Worm (Caenorhabditis elegans) whole organism, L4 larva: ENCODE results near the gene hsp-1.

Experiments used
- D1046.2 ChIP-seq: fragments of 200-800 bp; sonication (Bioruptor generic); IDR thresholded peaks from 2 replicates; pipeline ENCODE4 v1.3.6; 2022; ENCODE audit warnings: missing genetic modification characterization, missing compliant biosample characterization
- F10B5.3 ChIP-seq: sonication (generic microtip); optimal IDR thresholded peaks from 2 replicates; lab custom pipeline; 2016; ENCODE audit warnings: mild to moderate bottlenecking, missing genetic modification characterization, missing compliant biosample characterization
- Y105C5A.15 ChIP-seq: fragments of 200-800 bp; sonication (Bioruptor generic); IDR thresholded peaks from 2 replicates; pipeline ENCODE4 v1.3.6; 2022; ENCODE audit warnings: missing genetic modification characterization, missing compliant biosample characterization
- ZK337.2 ChIP-seq: fragments of 200-800 bp; sonication (Bioruptor generic); IDR thresholded peaks from 2 replicates; pipeline ENCODE4 v1.3.6; 2022; ENCODE audit warnings: missing genetic modification reagents, missing genetic modification characterization, missing compliant biosample characterization
- ZK546.5 ChIP-seq, 2 experiments: sonication (generic microtip); optimal IDR thresholded peaks; 2 replicates each; lab custom pipeline; 2017; ENCODE audit warnings: missing biosample characterization in 2 of 2, missing genetic modification characterization in 2 of 2
- aha-1 ChIP-seq: fragments of 150-350 bp; peaks from one replicate; lab custom pipeline; 2014; ENCODE audit warnings: missing biosample characterization, missing genetic modification characterization
- aly-2 ChIP-seq: sonication (generic microtip); optimal IDR thresholded peaks from 2 replicates; lab custom pipeline; 2018; ENCODE audit warnings: missing biosample characterization, missing genetic modification characterization
- ceh-28 ChIP-seq: fragments of 150-350 bp; optimal IDR thresholded peaks from 2 replicates; lab custom pipeline; 2014; ENCODE audit warnings: missing biosample characterization, missing genetic modification reagents, missing genetic modification characterization
- ceh-32 ChIP-seq: sonication (generic microtip); optimal IDR thresholded peaks from 2 replicates; lab custom pipeline; 2016; ENCODE audit warnings: mild to moderate bottlenecking, missing genetic modification characterization, missing compliant biosample characterization; ENCODE audit not compliant: poor library complexity
- ces-1 ChIP-seq: fragments of 150-350 bp; sonication (generic microtip); optimal IDR thresholded peaks from 4 replicates; lab custom pipeline; 2014; ENCODE audit warnings: missing biosample characterization, missing genetic modification reagents, missing genetic modification characterization
- cey-2 ChIP-seq: sonication (generic microtip); optimal IDR thresholded peaks from 3 replicates; lab custom pipeline; 2017; ENCODE audit warnings: missing genetic modification characterization, mild to moderate bottlenecking, missing compliant biosample characterization, antibody characterized with exemption, borderline replicate concordance; ENCODE audit not compliant: insufficient read depth
- ctbp-1 ChIP-seq: fragments of 200-800 bp; sonication (Bioruptor generic); IDR thresholded peaks from 2 replicates; pipeline ENCODE4 v1.3.6; 2022; ENCODE audit warnings: missing genetic modification reagents, missing genetic modification characterization, missing compliant biosample characterization
- daf-16 ChIP-seq, 3 experiments: sonication (generic microtip); optimal IDR thresholded peaks; 2 replicates each; lab custom pipeline; 2016 to 2017; ENCODE audit warnings: missing genetic modification characterization in 3 of 3, missing genetic modification reagents in 3 of 3, mild to moderate bottlenecking in 2 of 3, missing compliant biosample characterization in 2 of 3, missing biosample characterization in 1 of 3, moderate library complexity in 1 of 3
- daf-19 ChIP-seq: fragments of 200-800 bp; sonication (Bioruptor generic); conservative IDR thresholded peaks from 2 replicates; pipeline ENCODE4 v1.3.6; 2022; ENCODE audit warnings: missing genetic modification characterization, missing compliant biosample characterization
- dmd-8 ChIP-seq: fragments of 200-800 bp; sonication (Bioruptor generic); IDR thresholded peaks from 2 replicates; pipeline ENCODE4 v1.3.6; 2022; ENCODE audit warnings: missing genetic modification characterization, missing compliant biosample characterization
- dmd-9 ChIP-seq: fragments of 200-800 bp; sonication (Bioruptor generic); IDR thresholded peaks from 2 replicates; pipeline ENCODE4 v1.3.6; 2022; ENCODE audit warnings: missing genetic modification reagents, missing genetic modification characterization, missing compliant biosample characterization
- dve-1 ChIP-seq: sonication (generic microtip); optimal IDR thresholded peaks from 2 replicates; lab custom pipeline; 2017; ENCODE audit warnings: antibody characterized with exemption, mild to moderate bottlenecking, missing genetic modification characterization, missing compliant biosample characterization; ENCODE audit not compliant: insufficient read depth
- egl-27 ChIP-seq: sonication (generic microtip); optimal IDR thresholded peaks from 3 replicates; lab custom pipeline; 2017; ENCODE audit warnings: missing biosample characterization, missing genetic modification reagents, missing genetic modification characterization
- egl-43 ChIP-seq: fragments of 200-800 bp; sonication (Bioruptor generic); IDR thresholded peaks from 2 replicates; pipeline ENCODE4 v1.3.6; 2022; ENCODE audit warnings: missing genetic modification reagents, missing genetic modification characterization, missing compliant biosample characterization
- gei-8 ChIP-seq: fragments of 200-800 bp; sonication (Bioruptor generic); optimal IDR thresholded peaks from 2 replicates; lab custom pipeline; 2018; ENCODE audit warnings: mild to moderate bottlenecking, missing genetic modification characterization, missing compliant biosample characterization
- hlh-30 ChIP-seq: sonication (generic microtip); optimal IDR thresholded peaks from 2 replicates; lab custom pipeline; 2017; ENCODE audit warnings: antibody characterized with exemption, mild to moderate bottlenecking, missing genetic modification characterization, missing compliant biosample characterization; ENCODE audit not compliant: insufficient read depth
- hmg-1.1 ChIP-seq: fragments of 200-800 bp; sonication (Bioruptor generic); IDR thresholded peaks from 2 replicates; pipeline ENCODE4 v1.3.6; 2022; ENCODE audit warnings: missing genetic modification reagents, missing genetic modification characterization, missing compliant biosample characterization
- jun-1 ChIP-seq: fragments of 150-350 bp; optimal IDR thresholded peaks from 2 replicates; lab custom pipeline; 2014; ENCODE audit warnings: missing biosample characterization, missing genetic modification reagents, missing genetic modification characterization
- lin-1 ChIP-seq: fragments of 200-800 bp; sonication (Bioruptor generic); IDR thresholded peaks from 2 replicates; pipeline ENCODE4 v1.3.6; 2022; ENCODE audit warnings: missing genetic modification reagents, missing genetic modification characterization, missing compliant biosample characterization
- lin-15B ChIP-seq: fragments of 150-350 bp; sonication (generic microtip); optimal IDR thresholded peaks from 3 replicates; lab custom pipeline; 2014; ENCODE audit warnings: missing biosample characterization, missing genetic modification characterization
- lin-38 ChIP-seq: fragments of 200-800 bp; sonication (Bioruptor generic); IDR thresholded peaks from 2 replicates; pipeline ENCODE4 v1.3.6; 2022; ENCODE audit warnings: missing genetic modification reagents, missing genetic modification characterization, missing compliant biosample characterization
- lsy-2 ChIP-seq, 2 experiments: fragments of 150-350 bp in 1 of 2; sonication (generic microtip) in 1 of 2; optimal IDR thresholded peaks; 2 replicates each; lab custom pipeline; 2014 to 2017; ENCODE audit warnings: missing biosample characterization in 2 of 2, missing genetic modification characterization in 2 of 2
- madf-5 ChIP-seq, 2 experiments: fragments of 200-800 bp; sonication (Bioruptor generic); IDR thresholded peaks; 2 replicates each; pipeline ENCODE4 v1.3.6; 2022; ENCODE audit warnings: missing compliant biosample characterization in 2 of 2, missing genetic modification characterization in 2 of 2
- mdt-29 ChIP-seq: fragments of 200-800 bp; sonication (Bioruptor generic); IDR thresholded peaks from 2 replicates; pipeline ENCODE4 v1.3.6; 2022; ENCODE audit warnings: missing genetic modification reagents, missing genetic modification characterization, missing compliant biosample characterization
- mes-2 ChIP-seq: sonication (generic microtip); optimal IDR thresholded peaks from 2 replicates; lab custom pipeline; 2016; ENCODE audit warnings: missing genotype, mild to moderate bottlenecking, missing genetic modification characterization, missing compliant biosample characterization; ENCODE audit not compliant: poor library complexity, severe bottlenecking
- mxl-2 ChIP-seq: fragments of 200-800 bp; sonication (Bioruptor generic); conservative IDR thresholded peaks from 2 replicates; pipeline ENCODE4 v1.3.6; 2022; ENCODE audit warnings: missing genetic modification reagents, missing genetic modification characterization, missing compliant biosample characterization
- nhr-11 ChIP-seq: fragments of 150-350 bp; optimal IDR thresholded peaks from 2 replicates; lab custom pipeline; 2014; ENCODE audit warnings: missing biosample characterization, missing genetic modification characterization
- nhr-111 ChIP-seq: fragments of 200-800 bp; sonication (Bioruptor generic); optimal IDR thresholded peaks from 2 replicates; lab custom pipeline; 2018; ENCODE audit warnings: mild to moderate bottlenecking, missing genetic modification characterization, missing compliant biosample characterization
- nhr-25 ChIP-seq: sonication (generic microtip); optimal IDR thresholded peaks from 2 replicates; lab custom pipeline; 2017; ENCODE audit warnings: missing genetic modification characterization, mild to moderate bottlenecking, missing compliant biosample characterization, antibody characterized with exemption, moderate library complexity, borderline replicate concordance; ENCODE audit not compliant: insufficient read depth
- nhr-42 ChIP-seq: fragments of 200-800 bp; sonication (Bioruptor generic); IDR thresholded peaks from 2 replicates; pipeline ENCODE4 v1.3.6; 2022; ENCODE audit warnings: missing genetic modification characterization, missing compliant biosample characterization
- pha-4 ChIP-seq, 2 experiments: fragments of 150-350 bp in 1 of 2; fragments of 200-800 bp in 1 of 2; sonication (Bioruptor generic) in 1 of 2; IDR thresholded peaks in 1 of 2; optimal IDR thresholded peaks in 1 of 2; 2 replicates each; pipeline versions ENCODE4 v1.3.6 to Lab custom; 2014 to 2022; ENCODE audit warnings: missing genetic modification characterization in 2 of 2, missing genetic modification reagents in 2 of 2, missing biosample characterization in 1 of 2, missing compliant biosample characterization in 1 of 2
- pqm-1 ChIP-seq: sonication (generic microtip); optimal IDR thresholded peaks from 2 replicates; lab custom pipeline; 2017; ENCODE audit warnings: missing biosample characterization, missing genetic modification characterization
- set-16 ChIP-seq: fragments of 200-800 bp; sonication (Bioruptor generic); IDR thresholded peaks from 2 replicates; pipeline ENCODE4 v1.3.6; 2022; ENCODE audit warnings: missing genetic modification reagents, missing genetic modification characterization, missing compliant biosample characterization
- tra-1 ChIP-seq: fragments of 200-800 bp; sonication (Bioruptor generic); IDR thresholded peaks from 2 replicates; pipeline ENCODE4 v1.3.6; 2022; ENCODE audit warnings: missing genetic modification reagents, missing genetic modification characterization, missing compliant biosample characterization
- unc-39 ChIP-seq: sonication (generic microtip); optimal IDR thresholded peaks from 2 replicates; lab custom pipeline; 2017; ENCODE audit warnings: missing biosample characterization, missing genetic modification characterization
- unc-62 ChIP-seq, 3 experiments: fragments of 150-350 bp in 1 of 3; sonication (generic microtip); optimal IDR thresholded peaks in 2 of 3; peaks in 1 of 3; 1 replicate in 1 of 3; 2 replicates in 2 of 3; lab custom pipeline; 2014 to 2017; ENCODE audit warnings: missing biosample characterization in 3 of 3, missing genetic modification characterization in 3 of 3, missing genetic modification reagents in 3 of 3, missing genotype in 1 of 3
- vab-7 ChIP-seq: fragments of 200-800 bp; sonication (Bioruptor generic); IDR thresholded peaks from 2 replicates; pipeline ENCODE4 v1.3.6; 2022; ENCODE audit warnings: missing genetic modification reagents, missing genetic modification characterization, missing compliant biosample characterization
- zfp-2 ChIP-seq: sonication (generic microtip); optimal IDR thresholded peaks from 2 replicates; lab custom pipeline; 2016; ENCODE audit warnings: mild to moderate bottlenecking, missing genetic modification characterization, missing compliant biosample characterization
- zip-11 ChIP-seq: fragments of 200-800 bp; sonication (Bioruptor generic); IDR thresholded peaks from 2 replicates; pipeline ENCODE4 v1.3.6; 2022; ENCODE audit warnings: missing genetic modification characterization, missing compliant biosample characterization

Gene hsp-1

DNA sequence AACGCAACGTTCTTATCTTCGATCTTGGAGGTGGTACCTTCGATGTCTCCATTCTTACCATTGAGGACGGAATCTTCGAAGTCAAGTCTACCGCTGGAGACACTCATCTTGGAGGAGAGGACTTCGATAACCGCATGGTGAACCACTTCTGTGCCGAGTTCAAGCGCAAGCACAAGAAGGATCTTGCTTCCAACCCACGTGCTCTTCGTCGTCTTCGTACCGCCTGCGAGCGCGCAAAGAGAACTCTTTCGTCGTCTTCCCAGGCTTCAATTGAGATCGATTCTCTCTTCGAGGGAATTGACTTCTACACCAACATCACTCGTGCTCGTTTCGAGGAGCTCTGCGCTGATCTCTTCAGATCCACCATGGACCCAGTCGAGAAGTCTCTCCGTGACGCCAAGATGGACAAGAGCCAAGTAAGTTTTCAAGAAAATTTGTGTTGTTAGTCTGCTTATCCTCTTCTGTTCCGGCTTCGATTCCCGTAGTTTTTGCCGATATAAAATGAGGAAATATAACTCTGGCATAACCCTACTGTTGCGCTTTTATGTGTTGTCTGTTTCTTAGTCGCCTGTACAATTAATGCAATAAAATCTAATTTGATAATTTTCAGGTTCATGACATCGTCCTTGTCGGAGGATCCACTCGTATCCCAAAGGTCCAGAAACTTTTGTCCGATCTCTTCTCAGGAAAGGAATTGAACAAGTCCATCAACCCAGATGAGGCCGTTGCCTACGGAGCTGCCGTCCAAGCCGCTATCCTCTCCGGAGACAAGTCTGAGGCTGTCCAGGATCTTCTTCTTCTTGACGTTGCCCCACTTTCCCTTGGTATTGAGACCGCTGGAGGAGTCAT, 1.1 kb downstream of the hsp-1 start (continued):
- no peak for TF ChIP-seq F10B5.3
- no peak; the same call in 1 of the 2 replicates for TF ChIP-seq zip-11 (GFP tag; lab: Robert Waterston, UW)
- TF ChIP-seq daf-19 (GFP tag; lab: Robert Waterston, UW), result peak; percentile 49; the same call in 1 of the 2 replicates
- TF ChIP-seq daf-16 (GFP tag; optimal IDR thresholded peaks at IDR 0.05; lab: Kevin White, UChicago), result no peak
- TF ChIP-seq daf-16 (tag; optimal IDR thresholded peaks at IDR 0.05; lab: Kevin White, UChicago), result peak; percentile 12
- no peak for TF ChIP-seq ceh-32
- TF ChIP-seq unc-39 (tag; lab: Kevin White, UChicago), result no peak
- TF ChIP-seq aly-2 (tag; lab: Kevin White, UChicago), result peak; percentile 81
- 0 out of 2 replicates have a peak, but pooled peaks have one; percentile 50 for TF ChIP-seq egl-43 (GFP tag; lab: Robert Waterston, UW)
- TF ChIP-seq tra-1 (GFP tag; lab: Robert Waterston, UW), result 0 out of 2 replicates have a peak, but pooled peaks have one; percentile 4
- TF ChIP-seq dmd-8 (GFP tag; lab: Robert Waterston, UW), result no peak; the same call in 1 of the 2 replicates
- peak; percentile 73 for TF ChIP-seq pha-4 (GFP tag; IDR thresholded peaks at IDR 0.05; lab: Robert Waterston, UW)
- no peak for TF ChIP-seq pha-4 (tag; optimal IDR thresholded peaks at IDR 0.05; lab: Kevin White, UChicago)
- no peak for TF ChIP-seq ceh-28 (tag; lab: Kevin White, UChicago)
- TF ChIP-seq lsy-2 (tag; optimal IDR thresholded peaks at IDR 0.05; lab: Kevin White, UChicago), result peak in 1 of 2 experiments; percentile 41
- peak; percentile 15; the same call in 1 of the 2 replicates for TF ChIP-seq Y105C5A.15
- 0 out of 2 replicates have a peak, but pooled peaks have one; percentile 7 for TF ChIP-seq mdt-29
- TF ChIP-seq vab-7 (GFP tag; lab: Robert Waterston, UW), result no peak
- TF ChIP-seq jun-1 (tag; lab: Kevin White, UChicago), result no peak
- TF ChIP-seq D1046.2 (GFP tag; lab: Robert Waterston, UW), result no peak; the same call in 1 of the 2 replicates
- TF ChIP-seq zfp-2 (tag; lab: Kevin White, UChicago), result no peak
- no peak for TF ChIP-seq dmd-9 (GFP tag; lab: Robert Waterston, UW)
- peak; percentile 27; the same call in 1 of the 2 replicates for TF ChIP-seq lin-38
- TF ChIP-seq unc-62 (GFP tag; optimal IDR thresholded peaks at IDR 0.05 in 1 of 2; lab: Kevin White, UChicago), result no peak
- TF ChIP-seq unc-62 (tag; optimal IDR thresholded peaks at IDR 0.05; lab: Kevin White, UChicago), result no peak
- peak; percentile 34; the same call in 1 of the 2 replicates for TF ChIP-seq ctbp-1 (GFP tag; lab: Robert Waterston, UW)
- no peak for TF ChIP-seq gei-8 (GFP tag; lab: Kevin White, UChicago)
- peak in 1 of 2 experiments; percentile 18; a peak in 1 of 4 replicates for TF ChIP-seq madf-5 (GFP tag; IDR thresholded peaks at IDR 0.05; lab: Robert Waterston, UW)
- no peak for TF ChIP-seq nhr-42
- peak; percentile 59; the same call in 1 of the 2 replicates for TF ChIP-seq set-16 (GFP tag; lab: Robert Waterston, UW)
- no peak for TF ChIP-seq nhr-111 (GFP tag; lab: Kevin White, UChicago)
- TF ChIP-seq hmg-1.1, result no peak
- TF ChIP-seq ZK337.2 (GFP tag; lab: Robert Waterston, UW), result no peak
- no peak for TF ChIP-seq mxl-2 (GFP tag; lab: Robert Waterston, UW)
- no peak for TF ChIP-seq cey-2 (tag; lab: Kevin White, UChicago)
- TF ChIP-seq egl-27 (tag; lab: Kevin White, UChicago), result no peak
- peak; percentile 36 for TF ChIP-seq aha-1 (tag; lab: Kevin White, UChicago)
- no peak for TF ChIP-seq pqm-1 (tag; lab: Kevin White, UChicago)

DNA sequence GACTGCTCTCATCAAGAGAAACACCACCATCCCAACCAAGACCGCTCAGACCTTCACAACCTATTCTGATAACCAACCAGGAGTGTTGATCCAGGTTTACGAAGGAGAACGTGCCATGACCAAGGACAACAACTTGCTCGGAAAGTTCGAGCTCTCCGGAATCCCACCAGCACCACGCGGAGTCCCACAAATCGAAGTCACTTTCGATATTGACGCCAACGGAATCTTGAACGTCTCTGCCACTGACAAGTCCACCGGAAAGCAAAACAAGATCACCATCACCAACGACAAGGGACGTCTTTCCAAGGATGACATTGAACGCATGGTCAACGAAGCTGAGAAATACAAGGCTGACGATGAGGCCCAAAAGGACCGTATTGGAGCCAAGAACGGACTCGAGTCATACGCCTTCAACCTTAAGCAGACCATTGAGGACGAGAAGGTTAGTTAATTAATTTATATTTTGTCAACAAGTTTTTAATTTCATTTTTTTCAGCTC, 1.7 kb downstream of the hsp-1 start:
- TF ChIP-seq ZK546.5 (tag; optimal IDR thresholded peaks at IDR 0.05; lab: Kevin White, UChicago), result no peak
- TF ChIP-seq hlh-30 (tag; lab: Kevin White, UChicago), result peak; percentile 1
- no peak for TF ChIP-seq nhr-25
- TF ChIP-seq ces-1 (GFP tag; lab: Kevin White, UChicago), result no peak
- TF ChIP-seq nhr-11 (tag; lab: Kevin White, UChicago), result no peak
- no peak for TF ChIP-seq lin-1
- TF ChIP-seq daf-16 (GFP tag; optimal IDR thresholded peaks at IDR 0.05; lab: Kevin White, UChicago), result no peak
- no peak for TF ChIP-seq daf-16 (tag; optimal IDR thresholded peaks at IDR 0.05; lab: Kevin White, UChicago)
- 0 out of 2 replicates have a peak, but pooled peaks have one; percentile 6 for TF ChIP-seq daf-19 (GFP tag; lab: Robert Waterston, UW)
- peak; percentile 22 for TF ChIP-seq mes-2 (tag; lab: Kevin White, UChicago)
- TF ChIP-seq dve-1 (tag; lab: Kevin White, UChicago), result no peak
- no peak for TF ChIP-seq lin-15B (tag; lab: Kevin White, UChicago)
- no peak for TF ChIP-seq madf-5 (GFP tag; IDR thresholded peaks at IDR 0.05; lab: Robert Waterston, UW)
- no peak; the same call in 1 of the 2 replicates for TF ChIP-seq set-16 (GFP tag; lab: Robert Waterston, UW)
- TF ChIP-seq dmd-8 (GFP tag; lab: Robert Waterston, UW), result no peak
